Fruit fly (Drosophila melanogaster): ENCODE measurements around the gene CG4678.

Gene CG4678

DNA sequence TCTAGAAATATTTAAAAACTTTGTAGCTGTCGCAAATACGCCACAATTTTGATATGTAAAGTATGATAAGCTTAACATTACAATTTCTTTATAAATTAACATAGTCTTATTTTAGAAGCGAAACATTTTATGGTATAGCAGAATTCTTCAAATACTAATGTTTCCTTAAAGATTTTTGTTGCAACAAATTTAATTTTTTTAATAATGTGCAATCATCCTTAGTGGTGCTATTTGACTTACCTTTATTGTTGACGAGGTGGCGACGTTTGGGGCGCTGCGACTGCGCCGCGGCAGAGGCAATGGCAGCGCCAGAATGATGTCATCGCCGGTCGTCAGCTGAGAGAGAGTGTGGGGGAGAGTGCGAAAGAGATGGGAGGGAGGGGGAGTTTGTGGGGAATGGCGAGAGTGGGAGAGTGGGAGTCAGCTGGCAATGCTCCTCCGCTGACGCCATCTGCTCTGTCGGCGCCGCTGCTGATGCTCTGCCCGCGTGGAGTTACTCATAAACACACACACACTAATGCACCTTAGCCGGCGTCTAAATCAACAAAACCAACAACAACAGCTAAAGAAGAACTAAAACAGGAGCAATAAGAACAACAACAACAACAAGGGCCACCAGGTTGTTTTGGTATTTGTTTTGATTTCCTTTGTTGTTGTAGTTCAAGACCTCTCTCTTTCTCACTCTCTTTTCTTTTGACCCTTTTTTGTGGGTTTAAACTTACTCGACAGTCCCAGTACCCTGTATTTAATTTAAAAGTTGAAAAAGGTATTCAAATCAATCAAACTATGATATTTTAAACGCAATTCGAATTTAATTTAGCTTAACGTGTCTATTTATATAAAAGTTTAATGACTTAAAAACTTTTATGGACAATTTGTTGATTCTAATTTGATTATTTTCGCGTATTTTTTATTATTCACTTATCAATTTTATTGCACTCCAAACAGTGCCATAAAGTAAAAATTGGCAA is 27.6 kb downstream of the CG4678 start (continued):
- TF ChIP-seq CoRest (tag; optimal IDR thresholded peaks at IDR 0.05) (peak; percentile 89), CG18599 (GFP tag; optimal IDR thresholded peaks at IDR 0.05) (peak; percentile 75), CG13296 (GFP tag; optimal IDR thresholded peaks at IDR 0.05) (peak; percentile 54), ci (GFP tag; IDR thresholded peaks at IDR 0.05) (peak; percentile 80), crp (GFP tag; optimal IDR thresholded peaks at IDR 0.05) (peak in 1 of 2 experiments; percentile 63), Myb (GFP tag; optimal IDR thresholded peaks at IDR 0.05) (peak; percentile 23), CG12236 (GFP tag; optimal IDR thresholded peaks at IDR 0.05) (peak; percentile 27), trem (tag; optimal IDR thresholded peaks at IDR 0.05) (peak; percentile 13), CG7745 (tag; optimal IDR thresholded peaks at IDR 0.05) (no peak), sr (GFP tag; IDR thresholded peaks at IDR 0.05) (peak; percentile 39; the same call in 1 of the 3 replicates), GATAe (GFP tag; conservative IDR thresholded peaks at IDR 0.05) (no peak), CG31365 (tag; optimal IDR thresholded peaks at IDR 0.05) (no peak), nom (GFP tag; optimal IDR thresholded peaks at IDR 0.05) (peak; percentile 90), Rx (GFP tag; IDR thresholded peaks at IDR 0.05) (peak; percentile 51; the same call in 1 of the 2 replicates), CG14710 (tag; optimal IDR thresholded peaks at IDR 0.05) (peak; percentile 31), CG10209 (GFP tag; optimal IDR thresholded peaks at IDR 0.05) (peak; percentile 51), CG12769 (tag; optimal IDR thresholded peaks at IDR 0.05) (peak; percentile 38), pita (GFP tag; optimal IDR thresholded peaks at IDR 0.05) (no peak), CG8281 (tag; optimal IDR thresholded peaks at IDR 0.05) (peak; percentile 57), Abd-B (GFP tag; optimal IDR thresholded peaks at IDR 0.05) (peak; percentile 69), Meics (GFP tag; optimal IDR thresholded peaks at IDR 0.05) (peak; percentile 66), CG11398 (GFP tag; optimal IDR thresholded peaks at IDR 0.05) (no peak), wor (GFP tag; IDR thresholded peaks at IDR 0.05) (peak; percentile 55), NK7.1 (GFP tag; optimal IDR thresholded peaks at IDR 0.05) (no peak), klu (GFP tag; IDR thresholded peaks at IDR 0.05) (peak; percentile 41; the same call in 1 of the 2 replicates), Ssrp (tag; optimal IDR thresholded peaks at IDR 0.05) (peak; percentile 79), zen (tag; optimal IDR thresholded peaks at IDR 0.05) (no peak), org-1 (GFP tag; optimal IDR thresholded peaks at IDR 0.05) (peak; percentile 84), wek (GFP tag; optimal IDR thresholded peaks at IDR 0.05) (peak; percentile 8), CG14441 (GFP tag; IDR thresholded peaks at IDR 0.05) (peak; percentile 48), HmgZ (tag; optimal IDR thresholded peaks at IDR 0.05) (peak; percentile 59), Tbp (GFP tag; optimal IDR thresholded peaks at IDR 0.05) (no peak), Hr51 (GFP tag; optimal IDR thresholded peaks at IDR 0.05) (peak in 1 of 2 experiments; percentile 89), tap (tag; optimal IDR thresholded peaks at IDR 0.05) (peak; percentile 19), CG6683 (GFP tag; optimal IDR thresholded peaks at IDR 0.05) (no peak), mirr (GFP tag; optimal IDR thresholded peaks at IDR 0.05) (no peak), CG2129 (GFP tag; IDR thresholded peaks at IDR 0.05; ENCODE audit: partially characterized antibody) (no peak), CG9932 (GFP tag; IDR thresholded peaks at IDR 0.05) (peak; percentile 66), lbe (GFP tag; optimal IDR thresholded peaks at IDR 0.05) (no peak), CG34422 (GFP tag; IDR thresholded peaks at IDR 0.05) (peak; percentile 67; the same call in 2 of the 3 replicates), gce (GFP tag; IDR thresholded peaks at IDR 0.05) (no peak), Asciz (GFP tag; optimal IDR thresholded peaks at IDR 0.05) (peak; percentile 32), cas (GFP tag; IDR thresholded peaks at IDR 0.05) (no peak), croc (GFP tag; conservative IDR thresholded peaks at IDR 0.05) (peak; percentile 45; the same call in 2 of the 3 replicates), ssp (GFP tag; IDR thresholded peaks at IDR 0.05) (peak; percentile 23; the same call in 1 of the 2 replicates), CG6813 (GFP tag; optimal IDR thresholded peaks at IDR 0.05) (peak; percentile 20), CG2678 (tag; optimal IDR thresholded peaks at IDR 0.05) (peak; percentile 76)
